Worm (Caenorhabditis elegans): ENCODE measurements around the gene C44C10.11.
A peak's percentile ranks its signal among the peaks of the same experiment; 100 is the strongest.

Gene C44C10.11

DNA sequence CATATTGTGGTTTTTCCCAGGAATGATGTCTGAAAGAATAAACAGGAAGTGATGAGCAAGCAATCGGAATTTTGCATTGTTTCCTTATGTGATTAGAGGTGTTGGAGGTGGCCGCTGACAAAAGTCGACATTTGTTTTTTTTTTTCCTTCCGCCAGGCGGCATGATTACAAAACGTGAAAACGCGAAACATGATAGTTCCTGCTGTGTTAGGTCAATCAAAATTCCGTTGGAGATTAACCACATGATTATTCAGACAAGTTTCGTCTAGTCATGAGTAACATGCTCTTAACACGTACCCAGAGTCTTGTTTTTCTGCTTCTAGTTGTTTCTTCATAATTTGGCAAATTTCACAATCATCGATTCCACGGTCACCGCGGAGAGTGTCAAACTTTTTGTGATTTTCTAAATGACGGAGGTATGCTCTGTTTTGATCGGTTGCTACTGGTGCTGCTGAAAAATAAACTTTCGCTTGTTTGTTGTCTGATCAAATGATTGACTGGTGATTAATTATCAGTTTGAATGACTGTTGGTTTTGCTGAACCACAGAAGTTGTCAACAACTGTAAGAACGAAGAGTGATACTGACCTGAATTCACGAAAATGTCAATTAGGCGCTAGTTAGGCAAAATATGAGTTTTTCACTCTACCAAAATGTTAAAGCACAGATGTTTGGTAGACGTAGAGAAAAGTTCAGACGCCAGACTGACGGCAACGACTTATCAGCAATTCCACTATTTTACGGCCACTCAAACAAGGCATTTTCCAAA, 30.7 kb downstream of the C44C10.11 start:
- TF ChIP-seq sdz-12 (GFP tag; optimal IDR thresholded peaks at IDR 0.05) = no peak
- TF ChIP-seq gei-8 (GFP tag; optimal IDR thresholded peaks at IDR 0.05) = no peak
- TF ChIP-seq duxl-1 (tag; optimal IDR thresholded peaks at IDR 0.05; ENCODE audit: poor library complexity) = no peak
- no peak for TF ChIP-seq fos-1 (tag; optimal IDR thresholded peaks at IDR 0.05)
- no peak for TF ChIP-seq pqm-1 (tag; optimal IDR thresholded peaks at IDR 0.05)
- TF ChIP-seq nhr-10 (tag; optimal IDR thresholded peaks at IDR 0.05) = no peak
- TF ChIP-seq hlh-11 (tag; optimal IDR thresholded peaks at IDR 0.05) = peak; percentile 49
- peak in 1 of 2 experiments; percentile 97 for TF ChIP-seq unc-62 (GFP tag; optimal IDR thresholded peaks at IDR 0.05 in 1 of 2)
- no peak for TF ChIP-seq unc-62 (tag; optimal IDR thresholded peaks at IDR 0.05)
- TF ChIP-seq ceh-28 (tag; optimal IDR thresholded peaks at IDR 0.05) = no peak
- TF ChIP-seq pha-4 (GFP tag; IDR thresholded peaks at IDR 0.05) = no peak
- no peak for TF ChIP-seq pha-4 (tag; optimal IDR thresholded peaks at IDR 0.05)
- peak; percentile 67; the same call in 1 of the 2 replicates for TF ChIP-seq tra-1 (GFP tag; IDR thresholded peaks at IDR 0.05)
- TF ChIP-seq dmd-6 (GFP tag; IDR thresholded peaks at IDR 0.05) = peak; percentile 93
- peak in 1 of 2 experiments; percentile 18 for TF ChIP-seq hif-1 (tag; optimal IDR thresholded peaks at IDR 0.05)
- no peak for TF ChIP-seq hmg-1.1 (GFP tag; IDR thresholded peaks at IDR 0.05)
- no peak for TF ChIP-seq nhr-111 (GFP tag; optimal IDR thresholded peaks at IDR 0.05)
- TF ChIP-seq F37D6.2 (tag; optimal IDR thresholded peaks at IDR 0.05) = no peak
- no peak for TF ChIP-seq ZK546.5 (tag; optimal IDR thresholded peaks at IDR 0.05)
- TF ChIP-seq ztf-7 (tag; optimal IDR thresholded peaks at IDR 0.05) = no peak
- no peak for TF ChIP-seq lin-29 (GFP tag; IDR thresholded peaks at IDR 0.05)
- TF ChIP-seq R02D3.7 (tag; optimal IDR thresholded peaks at IDR 0.05) = no peak
- no peak for TF ChIP-seq snpc-1.2 (GFP tag; IDR thresholded peaks at IDR 0.05)
- TF ChIP-seq Y75B8A.6 (GFP tag; IDR thresholded peaks at IDR 0.05) = no peak
- peak; percentile 26 for TF ChIP-seq dve-1 (tag; optimal IDR thresholded peaks at IDR 0.05; ENCODE audit: insufficient read depth)
- no peak for TF ChIP-seq jun-1 (tag; optimal IDR thresholded peaks at IDR 0.05)
- no peak for TF ChIP-seq tag-97 (GFP tag; IDR thresholded peaks at IDR 0.05)
- TF ChIP-seq hlh-30 (tag; optimal IDR thresholded peaks at IDR 0.05; ENCODE audit: insufficient read depth) = peak; percentile 33
- no peak for TF ChIP-seq F26F4.8 (GFP tag; conservative IDR thresholded peaks at IDR 0.05)
- no peak for TF ChIP-seq nhr-76 (tag; optimal IDR thresholded peaks at IDR 0.05)
- TF ChIP-seq T26A8.4 (GFP tag; IDR thresholded peaks at IDR 0.05) = no peak
- TF ChIP-seq mes-2 (tag; optimal IDR thresholded peaks at IDR 0.05; ENCODE audit: poor library complexity, severe bottlenecking) = no peak
- TF ChIP-seq daf-12 (tag; optimal IDR thresholded peaks at IDR 0.05) = no peak
- no peak for TF ChIP-seq lir-3 (tag; optimal IDR thresholded peaks at IDR 0.05)
- TF ChIP-seq snpc-4 (tag; optimal IDR thresholded peaks at IDR 0.05) = no peak
- TF ChIP-seq lin-13 (GFP tag; optimal IDR thresholded peaks at IDR 0.05) = no peak
- TF ChIP-seq lin-1 (GFP tag; IDR thresholded peaks at IDR 0.05) = no peak
- no peak for TF ChIP-seq ceh-32 (tag; optimal IDR thresholded peaks at IDR 0.05; ENCODE audit: poor library complexity)
- no peak for TF ChIP-seq zag-1 (tag; optimal IDR thresholded peaks at IDR 0.05)
- TF ChIP-seq daf-16 (GFP tag; optimal IDR thresholded peaks at IDR 0.05) = peak in 1 of 2 experiments; percentile 59
- TF ChIP-seq daf-16 (tag; optimal IDR thresholded peaks at IDR 0.05) = peak; percentile 87
- TF ChIP-seq nhr-48 (tag; optimal IDR thresholded peaks at IDR 0.05) = peak; percentile 29
- no peak for TF ChIP-seq nhr-11 (tag; optimal IDR thresholded peaks at IDR 0.05)
- TF ChIP-seq F44E2.7 (GFP tag; IDR thresholded peaks at IDR 0.05) = no peak
- no peak for TF ChIP-seq ces-1 (GFP tag; optimal IDR thresholded peaks at IDR 0.05)
- TF ChIP-seq mdl-1 (tag; optimal IDR thresholded peaks at IDR 0.05) = no peak
- no peak for TF ChIP-seq D1046.2 (GFP tag; IDR thresholded peaks at IDR 0.05)
- no peak for TF ChIP-seq unc-130 (GFP tag; optimal IDR thresholded peaks at IDR 0.05)
- no peak for TF ChIP-seq madf-9 (GFP tag; conservative IDR thresholded peaks at IDR 0.05)
- no peak for TF ChIP-seq ztf-11 (tag; optimal IDR thresholded peaks at IDR 0.05)
- TF ChIP-seq nhr-77 (tag; optimal IDR thresholded peaks at IDR 0.05) = no peak
